Fruit fly (Drosophila melanogaster): ENCODE results near the gene Vps60.
A peak's percentile ranks its signal among the peaks of the same experiment; 100 is the strongest.

Gene Vps60

dm6 chr3L:17658423-17659267, 37.2 kb upstream of the Vps60 start (continued):
- TF ChIP-seq gcm (GFP tag; optimal IDR thresholded peaks at IDR 0.05) (peak; percentile 60), Rx (GFP tag; IDR thresholded peaks at IDR 0.05) (peak; percentile 86), CG17186 (GFP tag; optimal IDR thresholded peaks at IDR 0.05) (peak; percentile 48), Vsx1 (GFP tag; optimal IDR thresholded peaks at IDR 0.05) (peak; percentile 60), caup (GFP tag; optimal IDR thresholded peaks at IDR 0.05; ENCODE audit: severe bottlenecking) (peak; percentile 91), Hr78 (GFP tag; optimal IDR thresholded peaks at IDR 0.05) (peak in 1 of 2 experiments; percentile 55), twi (tag; optimal IDR thresholded peaks at IDR 0.05) (peak; percentile 56), Mad (GFP tag; optimal IDR thresholded peaks at IDR 0.05) (peak; percentile 77), gce (GFP tag; IDR thresholded peaks at IDR 0.05) (peak; percentile 89), Xbp1 (GFP tag; optimal IDR thresholded peaks at IDR 0.05) (peak; percentile 86), jumu (GFP tag; optimal IDR thresholded peaks at IDR 0.05) (peak; percentile 86), CG12071 (GFP tag; optimal IDR thresholded peaks at IDR 0.05) (peak; percentile 93), PHDP (tag; optimal IDR thresholded peaks at IDR 0.05) (peak; percentile 89), CG32532 (GFP tag; IDR thresholded peaks at IDR 0.05) (peak; percentile 97), onecut (GFP tag; IDR thresholded peaks at IDR 0.05) (peak; percentile 80), CG43689 (GFP tag; IDR thresholded peaks at IDR 0.05) (peak; percentile 77), CG18599 (GFP tag; optimal IDR thresholded peaks at IDR 0.05) (peak; percentile 95), Elba2 (GFP tag; optimal IDR thresholded peaks at IDR 0.05) (no peak), lab (GFP tag; optimal IDR thresholded peaks at IDR 0.05) (peak; percentile 96), ac (GFP tag; optimal IDR thresholded peaks at IDR 0.05) (peak; percentile 40), CG17912 (GFP tag; optimal IDR thresholded peaks at IDR 0.05) (peak; percentile 15), CG7556 (GFP tag; optimal IDR thresholded peaks at IDR 0.05) (peak; percentile 72), Dfd (GFP tag; optimal IDR thresholded peaks at IDR 0.05) (no peak), CG2202 (tag; optimal IDR thresholded peaks at IDR 0.05) (peak; percentile 56), run (tag; optimal IDR thresholded peaks at IDR 0.05) (peak; percentile 51), Fer1 (GFP tag; optimal IDR thresholded peaks at IDR 0.05) (peak; percentile 83), hkb (optimal IDR thresholded peaks at IDR 0.05) (no peak), hkb (GFP tag; IDR thresholded peaks at IDR 0.05) (peak; percentile 91), CG6683 (GFP tag; optimal IDR thresholded peaks at IDR 0.05) (peak; percentile 73), CG7786 (GFP tag; optimal IDR thresholded peaks at IDR 0.05) (peak; percentile 96), pzg (GFP tag; optimal IDR thresholded peaks at IDR 0.05) (peak; percentile 27), CG10654 (GFP tag; optimal IDR thresholded peaks at IDR 0.05) (peak; percentile 74), al (GFP tag; IDR thresholded peaks at IDR 0.05) (peak; percentile 91), vnd (GFP tag; IDR thresholded peaks at IDR 0.05; ENCODE audit: partially characterized antibody) (no peak), CG12104 (GFP tag; optimal IDR thresholded peaks at IDR 0.05) (peak; percentile 27), CG4424 (GFP tag; optimal IDR thresholded peaks at IDR 0.05) (peak; percentile 74), esg (GFP tag; conservative IDR thresholded peaks at IDR 0.05) (peak; percentile 86), kah (GFP tag; optimal IDR thresholded peaks at IDR 0.05) (peak; percentile 47), Deaf1 (tag; optimal IDR thresholded peaks at IDR 0.05) (peak; percentile 77), CG6272 (GFP tag; IDR thresholded peaks at IDR 0.05) (peak; percentile 86), CG7372 (GFP tag; IDR thresholded peaks at IDR 0.05) (peak; percentile 89), NFAT (GFP tag; IDR thresholded peaks at IDR 0.05) (peak; percentile 97), CG8765 (GFP tag; IDR thresholded peaks at IDR 0.05) (peak; percentile 64; the same call in 1 of the 2 replicates), nerfin-1 (tag; optimal IDR thresholded peaks at IDR 0.05) (peak; percentile 43), Dll (GFP tag; IDR thresholded peaks at IDR 0.05; ENCODE audit: partially characterized antibody) (no peak), prd (optimal IDR thresholded peaks at IDR 0.05) (no peak), prd (GFP tag; IDR thresholded peaks at IDR 0.05) (peak; percentile 94), eve (GFP tag; optimal IDR thresholded peaks at IDR 0.05) (peak in 1 of 2 experiments; percentile 94), CG9932 (GFP tag; IDR thresholded peaks at IDR 0.05) (peak; percentile 97)

All from whole organism, embryonic.